Worm (Caenorhabditis elegans) whole organism, late embryonic: ENCODE results near the gene Y40H7A.4.

Experiments
- C08G9.2 ChIP-seq: sonication (generic microtip); optimal IDR thresholded peaks from 2 replicates; lab custom pipeline; 2016; ENCODE audit warnings: mild to moderate bottlenecking, missing genetic modification characterization, moderate library complexity, missing compliant biosample characterization
- C38D4.7 ChIP-seq: fragments of 200-800 bp; sonication (Bioruptor generic); optimal IDR thresholded peaks from 2 replicates; lab custom pipeline; 2018; ENCODE audit warnings: mild to moderate bottlenecking, missing genetic modification characterization, moderate library complexity, missing compliant biosample characterization
- F13H6.1 ChIP-seq: sonication (generic microtip); optimal IDR thresholded peaks from 2 replicates; lab custom pipeline; 2016; ENCODE audit warnings: missing genetic modification characterization, missing compliant biosample characterization
- K02D7.2 ChIP-seq: sonication (generic microtip); optimal IDR thresholded peaks from 2 replicates; lab custom pipeline; 2017; ENCODE audit warnings: mild to moderate bottlenecking, missing genetic modification characterization, missing compliant biosample characterization
- K09A11.1 ChIP-seq: sonication (generic microtip); optimal IDR thresholded peaks from 2 replicates; lab custom pipeline; 2017; ENCODE audit warnings: antibody characterized with exemption, mild to moderate bottlenecking, missing genetic modification characterization, missing compliant biosample characterization; ENCODE audit not compliant: insufficient read depth
- T23F11.4 ChIP-seq: fragments of 200-800 bp; sonication (Bioruptor generic); optimal IDR thresholded peaks from 2 replicates; lab custom pipeline; 2018; ENCODE audit warnings: mild to moderate bottlenecking, missing genetic modification characterization, missing compliant biosample characterization
- Y22D7AL.16 ChIP-seq: sonication (generic microtip); optimal IDR thresholded peaks from 2 replicates; lab custom pipeline; 2016; ENCODE audit warnings: missing genetic modification characterization, missing compliant biosample characterization
- ceh-14 ChIP-seq: sonication (generic microtip); optimal IDR thresholded peaks from 2 replicates; lab custom pipeline; 2016; ENCODE audit warnings: missing genotype, missing genetic modification characterization, missing compliant biosample characterization
- ceh-18 ChIP-seq: sonication (generic microtip); optimal IDR thresholded peaks from 2 replicates; lab custom pipeline; 2016; ENCODE audit warnings: missing genetic modification characterization, missing compliant biosample characterization
- ceh-2 ChIP-seq: sonication (generic microtip); optimal IDR thresholded peaks from 2 replicates; lab custom pipeline; 2016; ENCODE audit warnings: missing genotype, missing genetic modification characterization, missing compliant biosample characterization
- ceh-22 ChIP-seq: sonication (generic microtip); optimal IDR thresholded peaks from 2 replicates; lab custom pipeline; 2017; ENCODE audit warnings: missing biosample characterization, missing genetic modification characterization
- ceh-24 ChIP-seq: sonication (generic microtip); optimal IDR thresholded peaks from 2 replicates; lab custom pipeline; 2016; ENCODE audit warnings: mild to moderate bottlenecking, missing genetic modification characterization, missing compliant biosample characterization
- ceh-30 ChIP-seq: fragments of 150-350 bp; optimal IDR thresholded peaks from 2 replicates; lab custom pipeline; 2014; ENCODE audit warnings: missing biosample characterization, missing genetic modification characterization
- ceh-34 ChIP-seq: sonication (generic microtip); optimal IDR thresholded peaks from 2 replicates; lab custom pipeline; 2016; ENCODE audit warnings: mild to moderate bottlenecking, missing genetic modification characterization, missing compliant biosample characterization
- ceh-45 ChIP-seq: fragments of 200-800 bp; sonication (Bioruptor generic); IDR thresholded peaks from 2 replicates; pipeline ENCODE4 v1.3.6; 2022; ENCODE audit warnings: missing genetic modification reagents, missing genetic modification characterization, missing compliant biosample characterization
- ceh-6 ChIP-seq: fragments of 200-800 bp; sonication (Bioruptor generic); optimal IDR thresholded peaks from 2 replicates; lab custom pipeline; 2018; ENCODE audit warnings: mild to moderate bottlenecking, missing genetic modification characterization, missing compliant biosample characterization
- ceh-9 ChIP-seq: sonication (generic microtip); optimal IDR thresholded peaks from 2 replicates; lab custom pipeline; 2016; ENCODE audit warnings: mild to moderate bottlenecking, missing genetic modification characterization, inconsistent platforms, missing compliant biosample characterization
- dmd-4 ChIP-seq: sonication (generic microtip); optimal IDR thresholded peaks from 2 replicates; lab custom pipeline; 2016; ENCODE audit warnings: borderline replicate concordance, missing genetic modification characterization, missing compliant biosample characterization
- elt-2 ChIP-seq: sonication (generic microtip); optimal IDR thresholded peaks from 2 replicates; lab custom pipeline; 2016; ENCODE audit warnings: missing genetic modification reagents, missing genetic modification characterization, missing compliant biosample characterization
- elt-4 ChIP-seq: sonication (generic microtip); optimal IDR thresholded peaks from 2 replicates; lab custom pipeline; 2016; ENCODE audit warnings: missing genetic modification characterization, missing compliant biosample characterization
- ets-4 ChIP-seq: sonication (generic microtip); optimal IDR thresholded peaks from 2 replicates; lab custom pipeline; 2016; ENCODE audit warnings: missing genetic modification characterization, missing compliant biosample characterization
- eyg-1 ChIP-seq: sonication (generic microtip); optimal IDR thresholded peaks from 2 replicates; lab custom pipeline; 2016; ENCODE audit warnings: missing genotype, missing genetic modification characterization, missing compliant biosample characterization
- fax-1 ChIP-seq: sonication (generic microtip); optimal IDR thresholded peaks from 2 replicates; lab custom pipeline; 2016; ENCODE audit warnings: missing genotype, missing genetic modification characterization, missing compliant biosample characterization
- fkh-10 ChIP-seq: fragments of 150-350 bp; optimal IDR thresholded peaks from 2 replicates; lab custom pipeline; 2014; ENCODE audit warnings: missing biosample characterization, missing genetic modification reagents, missing genetic modification characterization
- fkh-6 ChIP-seq: sonication (generic microtip); optimal IDR thresholded peaks from 2 replicates; lab custom pipeline; 2016; ENCODE audit warnings: missing genetic modification characterization, missing compliant biosample characterization
- hlh-30 ChIP-seq: sonication (generic microtip); optimal IDR thresholded peaks from 2 replicates; lab custom pipeline; 2017; ENCODE audit warnings: antibody characterized with exemption, missing genetic modification characterization, missing compliant biosample characterization; ENCODE audit not compliant: insufficient read depth
- hlh-6 ChIP-seq: sonication (generic microtip); optimal IDR thresholded peaks from 2 replicates; lab custom pipeline; 2016; ENCODE audit warnings: missing genotype, missing genetic modification characterization, missing compliant biosample characterization
- madf-2 ChIP-seq: sonication (generic microtip); optimal IDR thresholded peaks from 2 replicates; lab custom pipeline; 2017; ENCODE audit warnings: missing genetic modification characterization, missing compliant biosample characterization
- mec-3 ChIP-seq: sonication (generic microtip); optimal IDR thresholded peaks from 2 replicates; lab custom pipeline; 2016; ENCODE audit warnings: borderline replicate concordance, missing genetic modification characterization, missing compliant biosample characterization
- nfya-1 ChIP-seq: sonication (generic microtip); optimal IDR thresholded peaks from 2 replicates; lab custom pipeline; 2017; ENCODE audit warnings: missing genetic modification characterization, mild to moderate bottlenecking, missing compliant biosample characterization, antibody characterized with exemption, moderate library complexity
- nhr-11 ChIP-seq: fragments of 150-350 bp; optimal IDR thresholded peaks from 2 replicates; lab custom pipeline; 2014; ENCODE audit warnings: missing biosample characterization, missing genetic modification characterization
- npax-4 ChIP-seq: sonication (generic microtip); optimal IDR thresholded peaks from 2 replicates; lab custom pipeline; 2016; ENCODE audit warnings: missing genetic modification characterization, missing compliant biosample characterization
- pat-9 ChIP-seq: fragments of 200-800 bp; sonication (Bioruptor generic); optimal IDR thresholded peaks from 2 replicates; lab custom pipeline; 2018; ENCODE audit warnings: mild to moderate bottlenecking, missing genetic modification characterization, moderate library complexity, missing compliant biosample characterization
- pha-2 ChIP-seq: sonication (generic microtip); optimal IDR thresholded peaks from 2 replicates; lab custom pipeline; 2017; ENCODE audit warnings: mild to moderate bottlenecking, missing genetic modification characterization, missing compliant biosample characterization
- pha-4 ChIP-seq: fragments of 150-350 bp; optimal IDR thresholded peaks from 2 replicates; lab custom pipeline; 2018; ENCODE audit warnings: missing biosample characterization, missing genetic modification reagents, missing genetic modification characterization
- pqm-1 ChIP-seq: sonication (generic microtip); optimal IDR thresholded peaks from 2 replicates; lab custom pipeline; 2016; ENCODE audit warnings: missing genetic modification characterization, missing compliant biosample characterization
- pros-1 ChIP-seq: fragments of 150-350 bp; optimal IDR thresholded peaks from 2 replicates; lab custom pipeline; 2014; ENCODE audit warnings: missing biosample characterization, missing genetic modification reagents, missing genetic modification characterization
- sdc-2 ChIP-seq: sonication (generic microtip); optimal IDR thresholded peaks from 2 replicates; lab custom pipeline; 2016; ENCODE audit warnings: missing genotype, missing genetic modification characterization, missing compliant biosample characterization
- sox-4 ChIP-seq: sonication (generic microtip); optimal IDR thresholded peaks from 2 replicates; lab custom pipeline; 2017; ENCODE audit warnings: mild to moderate bottlenecking, missing genetic modification characterization, inconsistent platforms, missing compliant biosample characterization
- tbx-2 ChIP-seq: sonication (generic microtip); optimal IDR thresholded peaks from 2 replicates; lab custom pipeline; 2016; ENCODE audit warnings: missing genetic modification characterization, missing compliant biosample characterization
- tbx-7 ChIP-seq: sonication (generic microtip); optimal IDR thresholded peaks from 2 replicates; lab custom pipeline; 2016; ENCODE audit warnings: missing genotype, missing genetic modification characterization, missing compliant biosample characterization
- unc-3 ChIP-seq, 2 experiments: fragments of 200-800 bp in 1 of 2; sonication (Bioruptor generic) in 1 of 2; sonication (generic microtip) in 1 of 2; conservative IDR thresholded peaks in 1 of 2; optimal IDR thresholded peaks in 1 of 2; 2 replicates each; pipeline versions ENCODE4 v1.3.6 to Lab custom; 2016 to 2022; ENCODE audit warnings: missing compliant biosample characterization in 2 of 2, missing genetic modification characterization in 2 of 2, missing genetic modification reagents in 1 of 2
- unc-42 ChIP-seq: sonication (generic microtip); optimal IDR thresholded peaks from 2 replicates; lab custom pipeline; 2016; ENCODE audit warnings: missing genotype, missing genetic modification characterization, missing compliant biosample characterization

Y40H7A.4 gene

ce11 chrIV:15175487-15176128 is at the start of gene Y40H7A.4:
Y40H7A.4 (minus strand) TSS chrIV:15175537.
- no peak for TF ChIP-seq unc-42 (tag; lab: Kevin White, UChicago)
- TF ChIP-seq nfya-1 (tag; lab: Kevin White, UChicago): no peak
- no peak for TF ChIP-seq ceh-22 (tag; lab: Kevin White, UChicago)
- no peak for TF ChIP-seq mec-3 (tag; lab: Kevin White, UChicago)
- no peak for TF ChIP-seq ets-4 (tag; lab: Kevin White, UChicago)
- TF ChIP-seq sdc-2 (tag; lab: Kevin White, UChicago): no peak
- no peak for TF ChIP-seq ceh-18 (tag; lab: Kevin White, UChicago)
- no peak for TF ChIP-seq pros-1 (tag; lab: Kevin White, UChicago)
- TF ChIP-seq ceh-24 (tag; lab: Kevin White, UChicago): no peak
- TF ChIP-seq K09A11.1 (tag; lab: Kevin White, UChicago): no peak
- TF ChIP-seq npax-4: no peak

- TF ChIP-seq F13H6.1 (tag; lab: Kevin White, UChicago): no peak
- no peak for TF ChIP-seq ceh-14
- no peak for TF ChIP-seq sdc-2 (tag; lab: Kevin White, UChicago)
- no peak for TF ChIP-seq eyg-1 (tag; lab: Kevin White, UChicago)
- TF ChIP-seq hlh-30 (tag; lab: Kevin White, UChicago): no peak
- TF ChIP-seq elt-2 (tag; lab: Kevin White, UChicago): no peak
- TF ChIP-seq pha-2 (tag; lab: Kevin White, UChicago): no peak
- no peak for TF ChIP-seq hlh-6 (tag; lab: Kevin White, UChicago)
Measured at ce11 chrIV:15220253-15220652, 44.9 kb upstream of the Y40H7A.4 start, which contains the start of gene Y40H7A.11. Y40H7A.11 (minus strand) TSS chrIV:15220353.

- no peak for TF ChIP-seq ceh-14
- TF ChIP-seq ceh-2: no peak
- no peak for TF ChIP-seq tbx-7 (tag; lab: Kevin White, UChicago)
- no peak for TF ChIP-seq ceh-45 (GFP tag; lab: Robert Waterston, UW)
- TF ChIP-seq dmd-4 (tag; lab: Kevin White, UChicago): no peak
- TF ChIP-seq hlh-6 (tag; lab: Kevin White, UChicago): no peak
- TF ChIP-seq ceh-34 (tag; lab: Kevin White, UChicago): no peak
- TF ChIP-seq ets-4 (tag; lab: Kevin White, UChicago): no peak
- no peak for TF ChIP-seq pqm-1 (tag; lab: Kevin White, UChicago)
- TF ChIP-seq unc-3 (GFP tag; conservative IDR thresholded peaks at IDR 0.05; lab: Robert Waterston, UW): no peak
- no peak for TF ChIP-seq unc-3 (tag; optimal IDR thresholded peaks at IDR 0.05; lab: Kevin White, UChicago)
- no peak for TF ChIP-seq C38D4.7 (GFP tag; lab: Kevin White, UChicago)
- no peak for TF ChIP-seq nhr-11 (tag; lab: Kevin White, UChicago)
- no peak for TF ChIP-seq sox-4 (tag; lab: Kevin White, UChicago)
- no peak for TF ChIP-seq T23F11.4 (GFP tag; lab: Kevin White, UChicago)
- no peak for TF ChIP-seq C08G9.2 (tag; lab: Kevin White, UChicago)
- no peak for TF ChIP-seq mec-3 (tag; lab: Kevin White, UChicago)
- TF ChIP-seq ceh-9 (tag; lab: Kevin White, UChicago): no peak
- TF ChIP-seq, all 69 proteins: peak for 0
Measured at ce11 chrIV:15215470-15215869, 40.1 kb upstream of the Y40H7A.4 start, which contains the start of gene Y40H7A.10. Y40H7A.10 (minus strand) TSS chrIV:15215597.

- TF ChIP-seq hlh-30 (tag; lab: Kevin White, UChicago): no peak
- TF ChIP-seq Y22D7AL.16: no peak
- no peak for TF ChIP-seq pat-9 (tag; lab: Kevin White, UChicago)
- no peak for TF ChIP-seq pha-2 (tag; lab: Kevin White, UChicago)
- TF ChIP-seq dmd-4 (tag; lab: Kevin White, UChicago): no peak
- TF ChIP-seq K02D7.2: no peak
- no peak for TF ChIP-seq ceh-14
- no peak for TF ChIP-seq fkh-6 (tag; lab: Kevin White, UChicago)
- TF ChIP-seq madf-2: no peak
- no peak for TF ChIP-seq ceh-6 (GFP tag; lab: Kevin White, UChicago)
- TF ChIP-seq fkh-10 (GFP tag; lab: Kevin White, UChicago): no peak
- no peak for TF ChIP-seq fax-1
- TF ChIP-seq ceh-45 (GFP tag; lab: Robert Waterston, UW): no peak
- TF ChIP-seq tbx-2: no peak
- TF ChIP-seq C08G9.2 (tag; lab: Kevin White, UChicago): no peak
- no peak for TF ChIP-seq ceh-9 (tag; lab: Kevin White, UChicago)
- no peak for TF ChIP-seq ceh-30
- TF ChIP-seq pha-4 (tag; lab: Kevin White, UChicago): no peak
- TF ChIP-seq elt-4: no peak
Measured at ce11 chrIV:15214694-15215093, 39.4 kb upstream of the Y40H7A.4 start.
